Fruit fly (Drosophila melanogaster) whole organism, embryonic: Measurements from ENCODE around the gene gcm.

Experiments used
- Bgb ChIP-seq: fragments of 200-800 bp; sonication (Bioruptor generic); IDR thresholded peaks from 2 replicates; pipeline ENCODE4 v1.3.6; 2022; ENCODE audit warnings: missing biosample characterization, missing genetic modification characterization; ENCODE audit not compliant: partially characterized antibody
- CG10147 ChIP-seq: fragments of 200-800 bp; sonication (Bioruptor generic); optimal IDR thresholded peaks from 2 replicates; lab custom pipeline; 2019; ENCODE audit warnings: missing biosample characterization, mild to moderate bottlenecking, missing genetic modification characterization, moderate library complexity
- CG11456 ChIP-seq: fragments of 200-800 bp; sonication (Bioruptor generic); IDR thresholded peaks from 3 replicates; pipeline ENCODE4 v1.3.6; 2022; ENCODE audit warnings: missing biosample characterization, missing genetic modification characterization
- CG12299 ChIP-seq: fragments of 200-800 bp; sonication (Bioruptor generic); optimal IDR thresholded peaks from 2 replicates; lab custom pipeline; 2018; ENCODE audit warnings: missing biosample characterization, mild to moderate bottlenecking, missing genetic modification characterization
- CG12659 ChIP-seq: fragments of 200-800 bp; sonication (Bioruptor generic); optimal IDR thresholded peaks from 3 replicates; lab custom pipeline; 2017; ENCODE audit warnings: mild to moderate bottlenecking, missing biosample characterization, missing genetic modification reagents, missing genetic modification characterization
- CG12942 ChIP-seq: fragments of 200-800 bp; sonication (Bioruptor generic); optimal IDR thresholded peaks from 3 replicates; lab custom pipeline; 2016; ENCODE audit warnings: missing biosample characterization, missing genetic modification characterization
- CG1529 ChIP-seq: fragments of 200-800 bp; sonication (Bioruptor generic); optimal IDR thresholded peaks from 3 replicates; lab custom pipeline; 2018; ENCODE audit warnings: missing biosample characterization, missing genetic modification characterization
- CG16813 ChIP-seq: fragments of 200-800 bp; sonication (Bioruptor generic); IDR thresholded peaks from 3 replicates; pipeline ENCODE4 v1.3.6; 2022; ENCODE audit warnings: missing biosample characterization, missing genetic modification characterization; ENCODE audit not compliant: partially characterized antibody
- CG17359 ChIP-seq: fragments of 200-800 bp; sonication (Bioruptor generic); optimal IDR thresholded peaks from 3 replicates; lab custom pipeline; 2018; ENCODE audit warnings: missing biosample characterization, mild to moderate bottlenecking, missing genetic modification characterization, moderate library complexity
- CG1832 ChIP-seq: fragments of 200-800 bp; sonication (Bioruptor generic); optimal IDR thresholded peaks from 2 replicates; lab custom pipeline; 2017; ENCODE audit warnings: missing biosample characterization, mild to moderate bottlenecking, missing genetic modification characterization, inconsistent platforms
- CG18599 ChIP-seq: fragments of 200-800 bp; sonication (Bioruptor generic); optimal IDR thresholded peaks from 3 replicates; lab custom pipeline; 2017; ENCODE audit warnings: missing biosample characterization, missing genetic modification characterization, mild to moderate bottlenecking, moderate library complexity, missing genetic modification reagents
- CG33557 ChIP-seq: fragments of 200-800 bp; sonication (Bioruptor generic); optimal IDR thresholded peaks from 2 replicates; lab custom pipeline; 2019; ENCODE audit warnings: missing biosample characterization, mild to moderate bottlenecking, missing genetic modification characterization, moderate library complexity
- CG4360 ChIP-seq: fragments of 200-800 bp; sonication (Bioruptor generic); IDR thresholded peaks from 2 replicates; pipeline ENCODE4 v1.3.6; 2022; ENCODE audit warnings: missing biosample characterization, missing genetic modification characterization
- CG4730 ChIP-seq: fragments of 200-800 bp; sonication (Bioruptor generic); IDR thresholded peaks from 2 replicates; pipeline ENCODE4 v1.3.6; 2022; ENCODE audit warnings: missing biosample characterization, missing genetic modification characterization
- CG8478 ChIP-seq: fragments of >200 bp; optimal IDR thresholded peaks from 2 replicates; lab custom pipeline; 2018
- CG9797 ChIP-seq: fragments of 200-800 bp; sonication (Bioruptor generic); optimal IDR thresholded peaks from 3 replicates; lab custom pipeline; 2018; ENCODE audit warnings: missing biosample characterization, mild to moderate bottlenecking, missing genetic modification characterization
- CTCF ChIP-seq: fragments of 200-800 bp; sonication (Bioruptor generic); optimal IDR thresholded peaks from 2 replicates; lab custom pipeline; 2017; ENCODE audit warnings: missing biosample characterization, mild to moderate bottlenecking, missing genetic modification characterization, moderate library complexity
- Deaf1 ChIP-seq: fragments of 200-800 bp; optimal IDR thresholded peaks from 3 replicates; lab custom pipeline; 2019; ENCODE audit warnings: missing biosample characterization, mild to moderate bottlenecking, missing genetic modification characterization, moderate library complexity
- Dip2 ChIP-seq: fragments of 200-800 bp; sonication (Bioruptor generic); IDR thresholded peaks from 2 replicates; pipeline ENCODE4 v1.3.6; 2022; ENCODE audit warnings: missing biosample characterization, missing genetic modification characterization
- E2f1 ChIP-seq: fragments of 200-800 bp; sonication (Bioruptor generic); IDR thresholded peaks from 2 replicates; pipeline ENCODE4 v1.3.6; 2022; ENCODE audit warnings: missing biosample characterization, missing genetic modification characterization
- E2f2 ChIP-seq: fragments of 200-800 bp; sonication (Bioruptor generic); IDR thresholded peaks from 2 replicates; pipeline ENCODE4 v1.3.6; 2022; ENCODE audit warnings: missing biosample characterization, missing genetic modification characterization
- Elba2 ChIP-seq: fragments of 200-800 bp; sonication (Bioruptor generic); optimal IDR thresholded peaks from 3 replicates; lab custom pipeline; 2016; ENCODE audit warnings: missing biosample characterization, missing genetic modification characterization
- GATAe ChIP-seq: fragments of 200-800 bp; sonication (Bioruptor generic); conservative IDR thresholded peaks from 2 replicates; pipeline ENCODE4 v1.3.6; 2022; ENCODE audit warnings: missing biosample characterization, missing genetic modification characterization
- MBD-R2 ChIP-seq: fragments of 200-800 bp; sonication (Bioruptor generic); IDR thresholded peaks from 2 replicates; pipeline ENCODE4 v1.3.6; 2022; ENCODE audit warnings: missing biosample characterization, missing genetic modification characterization
- Med ChIP-seq: fragments of 200-800 bp; sonication (Bioruptor generic); peaks from one replicate; lab custom pipeline; 2016; ENCODE audit warnings: missing biosample characterization, missing genetic modification characterization, mild to moderate bottlenecking, inconsistent platforms, moderate library complexity
- Nf-YC ChIP-seq: fragments of 200-800 bp; optimal IDR thresholded peaks from 3 replicates; lab custom pipeline; 2019; ENCODE audit warnings: missing biosample characterization, mild to moderate bottlenecking, missing genetic modification characterization, moderate library complexity
- Oli ChIP-seq: fragments of 200-800 bp; sonication (Bioruptor generic); optimal IDR thresholded peaks from 2 replicates; lab custom pipeline; 2018; ENCODE audit warnings: missing biosample characterization, mild to moderate bottlenecking, missing genetic modification characterization, moderate library complexity
- Side ChIP-seq: fragments of 200-800 bp; sonication (Bioruptor generic); optimal IDR thresholded peaks from 2 replicates; lab custom pipeline; 2016; ENCODE audit warnings: missing biosample characterization, missing genetic modification characterization
- Xrp1 ChIP-seq: fragments of 200-800 bp; sonication (Bioruptor generic); IDR thresholded peaks from 2 replicates; pipeline ENCODE4 v1.3.6; 2022; ENCODE audit warnings: missing biosample characterization, missing genetic modification characterization
- ab ChIP-seq: fragments of 200-800 bp; sonication (Bioruptor generic); optimal IDR thresholded peaks from 2 replicates; lab custom pipeline; 2016; ENCODE audit warnings: missing biosample characterization, missing genetic modification characterization
- amos ChIP-seq: fragments of 200-800 bp; sonication (Bioruptor generic); IDR thresholded peaks from 2 replicates; pipeline ENCODE4 v1.3.6; 2022; ENCODE audit warnings: missing biosample characterization, missing genetic modification characterization; ENCODE audit not compliant: partially characterized antibody
- ap ChIP-seq: fragments of 200-800 bp; sonication (Bioruptor generic); IDR thresholded peaks from 2 replicates; pipeline ENCODE4 v1.3.6; 2022; ENCODE audit warnings: missing biosample characterization, missing genetic modification characterization
- dysf ChIP-seq: fragments of 200-800 bp; sonication (Bioruptor generic); IDR thresholded peaks from 3 replicates; pipeline ENCODE4 v1.3.6; 2022; ENCODE audit warnings: missing biosample characterization, missing genetic modification characterization
- eyg ChIP-seq: fragments of 200-800 bp; sonication (Bioruptor generic); optimal IDR thresholded peaks from 3 replicates; lab custom pipeline; 2016; ENCODE audit warnings: missing biosample characterization, missing genetic modification characterization
- gt ChIP-seq: fragments of 200-800 bp; sonication (Bioruptor generic); IDR thresholded peaks from 2 replicates; pipeline ENCODE4 v1.3.6; 2022; ENCODE audit warnings: missing biosample characterization, missing genetic modification characterization
- hkb ChIP-seq, 2 experiments: fragments of 200-800 bp in 1 of 2; fragments of >200 bp in 1 of 2; sonication (Bioruptor generic) in 1 of 2; IDR thresholded peaks in 1 of 2; optimal IDR thresholded peaks in 1 of 2; 2 replicates each; pipeline versions ENCODE4 v1.3.6 to Lab custom; 2017 to 2022; ENCODE audit warnings: missing biosample characterization in 1 of 2, missing genetic modification characterization in 1 of 2
- kah ChIP-seq: fragments of 200-800 bp; sonication (Bioruptor generic); optimal IDR thresholded peaks from 2 replicates; lab custom pipeline; 2018; ENCODE audit warnings: missing biosample characterization, mild to moderate bottlenecking, missing genetic modification characterization
- kni ChIP-seq: fragments of 200-800 bp; sonication (Bioruptor generic); optimal IDR thresholded peaks from 3 replicates; lab custom pipeline; 2017; ENCODE audit warnings: mild to moderate bottlenecking, missing biosample characterization, missing genetic modification reagents, missing genetic modification characterization
- mam ChIP-seq: fragments of 200-800 bp; sonication (Bioruptor generic); optimal IDR thresholded peaks from 3 replicates; lab custom pipeline; 2016; ENCODE audit warnings: missing biosample characterization, missing genetic modification characterization
- oc ChIP-seq: fragments of 200-800 bp; sonication (Bioruptor generic); optimal IDR thresholded peaks from 2 replicates; lab custom pipeline; 2018; ENCODE audit warnings: missing biosample characterization, mild to moderate bottlenecking, missing genetic modification characterization, moderate library complexity
- pfk ChIP-seq: fragments of 200-800 bp; sonication (Bioruptor generic); optimal IDR thresholded peaks from 2 replicates; lab custom pipeline; 2018; ENCODE audit warnings: missing biosample characterization, mild to moderate bottlenecking, missing genetic modification characterization, moderate library complexity
- pita ChIP-seq: fragments of 200-800 bp; sonication (Bioruptor generic); optimal IDR thresholded peaks from 2 replicates; lab custom pipeline; 2017; ENCODE audit warnings: missing biosample characterization, mild to moderate bottlenecking, missing genetic modification characterization
- repo ChIP-seq: fragments of 200-800 bp; sonication (Bioruptor generic); optimal IDR thresholded peaks from 2 replicates; lab custom pipeline; 2016; ENCODE audit warnings: missing biosample characterization, missing genetic modification characterization
- schlank ChIP-seq: fragments of 200-800 bp; sonication (Bioruptor generic); optimal IDR thresholded peaks from 2 replicates; lab custom pipeline; 2018; ENCODE audit warnings: missing biosample characterization, mild to moderate bottlenecking, missing genetic modification characterization
- sd ChIP-seq: fragments of 200-800 bp; sonication (Bioruptor generic); optimal IDR thresholded peaks from 3 replicates; lab custom pipeline; 2018; ENCODE audit warnings: missing biosample characterization, mild to moderate bottlenecking, missing genetic modification characterization, moderate library complexity
- sens ChIP-seq: fragments of 200-800 bp; sonication (Bioruptor generic); peaks from one replicate; lab custom pipeline; 2016; ENCODE audit warnings: missing biosample characterization, missing genetic modification characterization
- sr ChIP-seq: fragments of 200-800 bp; sonication (Bioruptor generic); IDR thresholded peaks from 3 replicates; pipeline ENCODE4 v1.3.6; 2022; ENCODE audit warnings: missing biosample characterization, missing genetic modification characterization
- tna ChIP-seq: fragments of 200-800 bp; sonication (Bioruptor generic); IDR thresholded peaks from 2 replicates; pipeline ENCODE4 v1.3.6; 2022; ENCODE audit warnings: missing biosample characterization, missing genetic modification characterization; ENCODE audit not compliant: partially characterized antibody
- ttk ChIP-seq: fragments of 200-800 bp; sonication (Bioruptor generic); IDR thresholded peaks from 2 replicates; pipeline ENCODE4 v2.1.2; 2022; ENCODE audit warnings: missing biosample characterization, missing genetic modification characterization
- unc-4 ChIP-seq: fragments of 200-800 bp; sonication (Bioruptor generic); IDR thresholded peaks from 2 replicates; pipeline ENCODE4 v1.3.6; 2022; ENCODE audit warnings: missing biosample characterization, missing genetic modification characterization; ENCODE audit not compliant: partially characterized antibody
- wdn ChIP-seq: fragments of 200-800 bp; sonication (Bioruptor generic); IDR thresholded peaks from 2 replicates; pipeline ENCODE4 v1.3.6; 2022; ENCODE audit warnings: missing biosample characterization, missing genetic modification characterization
- z ChIP-seq: fragments of 200-800 bp; sonication (Bioruptor generic); IDR thresholded peaks from 3 replicates; pipeline ENCODE4 v1.3.6; 2022; ENCODE audit warnings: missing biosample characterization, missing genetic modification characterization

The gcm gene

DNA sequence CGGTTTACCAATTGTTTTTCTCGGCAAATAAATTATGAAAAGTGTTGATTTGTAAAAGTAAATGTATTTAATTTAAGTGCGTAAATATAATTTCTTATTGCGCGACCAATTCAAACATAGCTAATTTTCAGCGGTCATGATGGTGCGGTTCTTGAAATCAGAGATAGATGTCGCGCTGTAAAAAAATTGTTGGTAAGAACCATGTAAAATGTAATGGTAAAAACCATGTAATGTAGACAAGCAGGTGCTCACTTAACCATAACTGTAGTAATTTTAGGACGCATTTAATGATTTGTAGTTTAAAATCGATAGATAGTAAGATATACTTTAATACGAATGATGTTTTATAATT, 31.1 kb upstream of the gcm start:
- TF ChIP-seq pfk (GFP tag; lab: Kevin White, UChicago) (no peak), Xrp1 (GFP tag; lab: Robert Waterston, UW) (no peak), amos (GFP tag; lab: Robert Waterston, UW) (peak; percentile 39), eyg (GFP tag; lab: Kevin White, UChicago) (no peak), Elba2 (GFP tag; lab: Kevin White, UChicago) (peak; percentile 1), CG17359 (tag; lab: Kevin White, UChicago) (no peak), dysf (no peak), Side (GFP tag; lab: Kevin White, UChicago) (no peak), Dip2 (peak; percentile 94), CG1832 (GFP tag; lab: Kevin White, UChicago) (no peak), hkb (optimal IDR thresholded peaks at IDR 0.05; lab: Kevin White, UChicago) (peak; percentile 70), hkb (GFP tag; IDR thresholded peaks at IDR 0.05; lab: Robert Waterston, UW) (no peak), CG12299 (tag; lab: Kevin White, UChicago) (no peak), pita (GFP tag; lab: Kevin White, UChicago) (peak; percentile 25), CG9797 (GFP tag; lab: Kevin White, UChicago) (no peak), CG33557 (GFP tag; lab: Kevin White, UChicago) (no peak), Med (GFP tag; lab: Kevin White, UChicago) (no peak), CG12942 (GFP tag; lab: Kevin White, UChicago) (no peak), CG12659 (GFP tag; lab: Kevin White, UChicago) (no peak), Oli (tag; lab: Kevin White, UChicago) (no peak), CG1529 (GFP tag; lab: Kevin White, UChicago) (no peak), CG8478 (lab: Kevin White, UChicago) (peak; percentile 80), E2f2 (GFP tag; lab: Robert Waterston, UW) (peak; percentile 78), sens (GFP tag; lab: Kevin White, UChicago) (no peak), repo (no peak), ttk (GFP tag; lab: Robert Waterston, UW) (no peak), CG16813 (GFP tag; lab: Robert Waterston, UW) (no peak), mam (GFP tag; lab: Kevin White, UChicago) (peak; percentile 4), CTCF (peak; percentile 92), Bgb (GFP tag; lab: Robert Waterston, UW) (peak; percentile 30; the same call in 1 of the 2 replicates), ab (GFP tag; lab: Kevin White, UChicago) (no peak), E2f1 (no peak), wdn (GFP tag; lab: Robert Waterston, UW) (no peak), gt (GFP tag; lab: Robert Waterston, UW) (no peak), kah (no peak), GATAe (GFP tag; lab: Robert Waterston, UW) (no peak), unc-4 (GFP tag; lab: Robert Waterston, UW) (0 out of 2 replicates have a peak, but pooled peaks have one; percentile 0)

- no peak for TF ChIP-seq ap (GFP tag; lab: Robert Waterston, UW)
- peak; percentile 76 for TF ChIP-seq kni (GFP tag; lab: Kevin White, UChicago)
- no peak for TF ChIP-seq MBD-R2 (GFP tag; lab: Robert Waterston, UW)
- TF ChIP-seq sr, result 0 out of 3 replicates have a peak, but pooled peaks have one; percentile 41
- TF ChIP-seq CG10147, result no peak
- TF ChIP-seq schlank (tag; lab: Kevin White, UChicago), result no peak
- 0 out of 3 replicates have a peak, but pooled peaks have one; percentile 51 for TF ChIP-seq z
- TF ChIP-seq sd, result peak; percentile 6
- no peak for TF ChIP-seq Nf-YC
- TF ChIP-seq Deaf1 (tag; lab: Kevin White, UChicago), result peak; percentile 33
- no peak for TF ChIP-seq CG18599 (GFP tag; lab: Kevin White, UChicago)
- 0 out of 3 replicates have a peak, but pooled peaks have one; percentile 20 for TF ChIP-seq CG11456 (GFP tag; lab: Robert Waterston, UW)
- no peak for TF ChIP-seq tna (GFP tag; lab: Robert Waterston, UW)
- TF ChIP-seq oc, result peak; percentile 60
- TF ChIP-seq CG4730, result no peak
- TF ChIP-seq CG4360 (GFP tag; lab: Robert Waterston, UW), result peak; percentile 23; the same call in 1 of the 2 replicates
These were observed 27.9 kb upstream of the gcm start for dm6 chr2L:9609337-9609856.
